Fruit fly (Drosophila melanogaster): ENCODE results near the gene CG14947.

dm6 chr2L:12087442-12087841, 11.5 kb downstream of the CG14947 start:
- TF ChIP-seq sv (GFP tag; optimal IDR thresholded peaks at IDR 0.05) (no peak), tai (GFP tag; optimal IDR thresholded peaks at IDR 0.05) (no peak), usp (GFP tag; optimal IDR thresholded peaks at IDR 0.05) (no peak), br (GFP tag; optimal IDR thresholded peaks at IDR 0.05) (no peak), h (GFP tag; optimal IDR thresholded peaks at IDR 0.05) (no peak), Hr78 (GFP tag; optimal IDR thresholded peaks at IDR 0.05) (no peak), Sp1 (GFP tag; optimal IDR thresholded peaks at IDR 0.05) (no peak), Hnf4 (GFP tag; optimal IDR thresholded peaks at IDR 0.05) (no peak), OdsH (GFP tag; optimal IDR thresholded peaks at IDR 0.05) (no peak)
